Worm (Caenorhabditis elegans): ENCODE measurements around the gene fbxa-88.

ce11 chrV:16103594-16103993 lies 39.3 kb downstream of the fbxa-88 start, which contains the start of gene argk-1:
- no peak for TF ChIP-seq mep-1 (tag; optimal IDR thresholded peaks at IDR 0.05)
- TF ChIP-seq unc-86 (tag; optimal IDR thresholded peaks at IDR 0.05): no peak
- TF ChIP-seq unc-30 (tag; optimal IDR thresholded peaks at IDR 0.05): no peak
- TF ChIP-seq fkh-10 (GFP tag; optimal IDR thresholded peaks at IDR 0.05): no peak

Measured in whole organism, L1 larva.